Fruit fly (Drosophila melanogaster): ENCODE data around the gene 5PtaseI.
A peak's percentile ranks its signal among the peaks of the same experiment; 100 is the strongest.

Gene 5PtaseI

dm6 chr3R:25049742-25050517 is 5.0 kb upstream of the 5PtaseI start (continued):
- no peak for TF ChIP-seq CG7556 (GFP tag; optimal IDR thresholded peaks at IDR 0.05)
- no peak for TF ChIP-seq CG10979 (tag; optimal IDR thresholded peaks at IDR 0.05)
- no peak for TF ChIP-seq CG9932 (GFP tag; IDR thresholded peaks at IDR 0.05)
- no peak for TF ChIP-seq grau (tag; optimal IDR thresholded peaks at IDR 0.05)
- no peak for TF ChIP-seq CG7357 (GFP tag; IDR thresholded peaks at IDR 0.05)
- no peak for TF ChIP-seq CG5245 (GFP tag; optimal IDR thresholded peaks at IDR 0.05)
- peak; percentile 60 for TF ChIP-seq CG8290 (GFP tag; optimal IDR thresholded peaks at IDR 0.05)
- TF ChIP-seq CG8290 (tag; optimal IDR thresholded peaks at IDR 0.05), result peak; percentile 68 to 70
- no peak for TF ChIP-seq z (GFP tag; IDR thresholded peaks at IDR 0.05)
- TF ChIP-seq ase (GFP tag; IDR thresholded peaks at IDR 0.05), result no peak
- TF ChIP-seq CG5953 (GFP tag; IDR thresholded peaks at IDR 0.05), result no peak
- TF ChIP-seq NK7.1 (GFP tag; optimal IDR thresholded peaks at IDR 0.05), result no peak
- TF ChIP-seq phol (tag; optimal IDR thresholded peaks at IDR 0.05), result no peak
- peak; percentile 30 for TF ChIP-seq CG33557 (GFP tag; optimal IDR thresholded peaks at IDR 0.05)
- TF ChIP-seq Sox102F (GFP tag; optimal IDR thresholded peaks at IDR 0.05), result no peak
- TF ChIP-seq CG14050 (GFP tag; IDR thresholded peaks at IDR 0.05), result no peak
- no peak for TF ChIP-seq stc (GFP tag; IDR thresholded peaks at IDR 0.05)
- no peak for TF ChIP-seq sr (GFP tag; IDR thresholded peaks at IDR 0.05)
- TF ChIP-seq esg (GFP tag; conservative IDR thresholded peaks at IDR 0.05), result no peak
- peak; percentile 33 for TF ChIP-seq CG15514 (GFP tag; optimal IDR thresholded peaks at IDR 0.05)
- no peak for TF ChIP-seq Elba2 (GFP tag; optimal IDR thresholded peaks at IDR 0.05)
- no peak for TF ChIP-seq row (GFP tag; IDR thresholded peaks at IDR 0.05)
- TF ChIP-seq Meics (GFP tag; optimal IDR thresholded peaks at IDR 0.05), result peak; percentile 42
- TF ChIP-seq wek (GFP tag; optimal IDR thresholded peaks at IDR 0.05), result no peak
- no peak for TF ChIP-seq croc (GFP tag; conservative IDR thresholded peaks at IDR 0.05)
- TF ChIP-seq tll (GFP tag; optimal IDR thresholded peaks at IDR 0.05), result peak in 1 of 2 experiments; percentile 47
- no peak for TF ChIP-seq rib (GFP tag; IDR thresholded peaks at IDR 0.05)
- no peak for TF ChIP-seq CG14860 (GFP tag; IDR thresholded peaks at IDR 0.05; ENCODE audit: partially characterized antibody)
- TF ChIP-seq pzg (GFP tag; optimal IDR thresholded peaks at IDR 0.05), result peak; percentile 32
- TF ChIP-seq Med (GFP tag), result peak; percentile 80
- TF ChIP-seq CG17385 (GFP tag; optimal IDR thresholded peaks at IDR 0.05), result no peak
- TF ChIP-seq al (GFP tag; IDR thresholded peaks at IDR 0.05), result no peak
- TF ChIP-seq maf-S (GFP tag; optimal IDR thresholded peaks at IDR 0.05), result no peak
- no peak for TF ChIP-seq prd (optimal IDR thresholded peaks at IDR 0.05)
- TF ChIP-seq prd (GFP tag; IDR thresholded peaks at IDR 0.05), result no peak
- no peak for TF ChIP-seq fd96Cb (tag; optimal IDR thresholded peaks at IDR 0.05)
- TF ChIP-seq Hey (tag; optimal IDR thresholded peaks at IDR 0.05), result no peak
- no peak for TF ChIP-seq ci (GFP tag; IDR thresholded peaks at IDR 0.05)
- peak; percentile 62 for TF ChIP-seq sens (GFP tag)
- no peak for TF ChIP-seq HLH54F (GFP tag; optimal IDR thresholded peaks at IDR 0.05)
- no peak for TF ChIP-seq CG10431 (GFP tag; optimal IDR thresholded peaks at IDR 0.05)
- no peak for TF ChIP-seq CG9727 (GFP tag; optimal IDR thresholded peaks at IDR 0.05)
- no peak for TF ChIP-seq CG6272 (GFP tag; IDR thresholded peaks at IDR 0.05)
- no peak for TF ChIP-seq Hr39 (optimal IDR thresholded peaks at IDR 0.05)
- TF ChIP-seq Trl (optimal IDR thresholded peaks at IDR 0.05), result peak; percentile 49 to 84
- TF ChIP-seq Trl (GFP tag; optimal IDR thresholded peaks at IDR 0.05), result peak; percentile 9
- no peak for TF ChIP-seq Doc3 (GFP tag; IDR thresholded peaks at IDR 0.05; ENCODE audit: partially characterized antibody)
- TF ChIP-seq scrt (GFP tag; optimal IDR thresholded peaks at IDR 0.05), result no peak
- TF ChIP-seq her (GFP tag; optimal IDR thresholded peaks at IDR 0.05), result peak; percentile 15
- TF ChIP-seq CG8478 (optimal IDR thresholded peaks at IDR 0.05), result no peak
- TF ChIP-seq CG7271 (tag; optimal IDR thresholded peaks at IDR 0.05), result peak; percentile 55
- no peak for TF ChIP-seq CG4424 (GFP tag; optimal IDR thresholded peaks at IDR 0.05)
